Fruit fly (Drosophila melanogaster): ENCODE data around the gene CG9743.

The CG9743 gene

dm6 chr3R:30164162-30164561, 38.6 kb downstream of the CG9743 start (continued):
- TF ChIP-seq NfI (GFP tag; optimal IDR thresholded peaks at IDR 0.05) (no peak), Blimp-1 (GFP tag; optimal IDR thresholded peaks at IDR 0.05) (peak; percentile 69), Ets65A (GFP tag) (peak; percentile 5), btn (GFP tag; optimal IDR thresholded peaks at IDR 0.05) (peak; percentile 27), Antp (GFP tag; optimal IDR thresholded peaks at IDR 0.05) (peak; percentile 15), mld (GFP tag; IDR thresholded peaks at IDR 0.05; ENCODE audit: partially characterized antibody) (no peak), dpn (GFP tag; optimal IDR thresholded peaks at IDR 0.05) (peak; percentile 5 to 35), CG17359 (tag; optimal IDR thresholded peaks at IDR 0.05) (peak; percentile 43), Med (GFP tag) (peak; percentile 81), Dad (GFP tag; optimal IDR thresholded peaks at IDR 0.05) (no peak), dmrt99B (tag; optimal IDR thresholded peaks at IDR 0.05) (peak; percentile 64), CG3838 (GFP tag; optimal IDR thresholded peaks at IDR 0.05) (no peak), eve (GFP tag; optimal IDR thresholded peaks at IDR 0.05) (no peak), Pdp1 (GFP tag; optimal IDR thresholded peaks at IDR 0.05) (peak in 1 of 2 experiments; percentile 26), CG17186 (GFP tag; optimal IDR thresholded peaks at IDR 0.05) (no peak), HLH54F (GFP tag; optimal IDR thresholded peaks at IDR 0.05) (no peak), CG12104 (GFP tag; optimal IDR thresholded peaks at IDR 0.05) (no peak), Lim3 (GFP tag; IDR thresholded peaks at IDR 0.05) (no peak), unpg (GFP tag; optimal IDR thresholded peaks at IDR 0.05) (peak; percentile 38), CG30431 (GFP tag; optimal IDR thresholded peaks at IDR 0.05) (peak; percentile 17), lab (GFP tag; optimal IDR thresholded peaks at IDR 0.05) (peak; percentile 29), CG34376 (GFP tag; optimal IDR thresholded peaks at IDR 0.05) (no peak), cg (GFP tag; optimal IDR thresholded peaks at IDR 0.05) (no peak), sug (tag; optimal IDR thresholded peaks at IDR 0.05) (no peak), nom (GFP tag; optimal IDR thresholded peaks at IDR 0.05) (no peak), fd64A (GFP tag; optimal IDR thresholded peaks at IDR 0.05) (no peak), CG7839 (tag; optimal IDR thresholded peaks at IDR 0.05) (peak; percentile 30), CG10654 (GFP tag; optimal IDR thresholded peaks at IDR 0.05) (peak; percentile 4), CG13287 (GFP tag; IDR thresholded peaks at IDR 0.05; ENCODE audit: partially characterized antibody) (no peak), Rx (GFP tag; IDR thresholded peaks at IDR 0.05) (peak; percentile 36; the same call in 1 of the 2 replicates), CG32767 (GFP tag; IDR thresholded peaks at IDR 0.05) (0 out of 2 replicates have a peak, but pooled peaks have one; percentile 22), CG7556 (GFP tag; optimal IDR thresholded peaks at IDR 0.05) (peak; percentile 6), lmd (GFP tag; IDR thresholded peaks at IDR 0.05) (peak; percentile 41; the same call in 1 of the 2 replicates), Sry-β (GFP tag; optimal IDR thresholded peaks at IDR 0.05) (no peak), D19B (GFP tag; optimal IDR thresholded peaks at IDR 0.05) (no peak), gcm (GFP tag; optimal IDR thresholded peaks at IDR 0.05) (no peak), CG3726 (GFP tag; IDR thresholded peaks at IDR 0.05) (no peak), so (GFP tag; IDR thresholded peaks at IDR 0.05) (peak; percentile 77; the same call in 2 of the 3 replicates), Stat92E (GFP tag; optimal IDR thresholded peaks at IDR 0.05) (no peak), sens-2 (GFP tag; IDR thresholded peaks at IDR 0.05) (no peak), Hr78 (GFP tag; optimal IDR thresholded peaks at IDR 0.05) (peak in 1 of 2 experiments; percentile 11), crc (GFP tag; optimal IDR thresholded peaks at IDR 0.05) (no peak), hkb (optimal IDR thresholded peaks at IDR 0.05) (no peak), hkb (GFP tag; IDR thresholded peaks at IDR 0.05) (peak; percentile 16; the same call in 1 of the 2 replicates), kah (GFP tag; optimal IDR thresholded peaks at IDR 0.05) (no peak), Eip74EF (GFP tag; optimal IDR thresholded peaks at IDR 0.05) (peak in 1 of 2 experiments; percentile 42), CG12769 (tag; optimal IDR thresholded peaks at IDR 0.05) (no peak), CG2712 (tag; optimal IDR thresholded peaks at IDR 0.05) (peak; percentile 42), sna (GFP tag; IDR thresholded peaks at IDR 0.05; ENCODE audit: partially characterized antibody) (no peak)

Measured in whole organism, embryonic.